Fruit fly (Drosophila melanogaster) whole organism, adult: ENCODE data around the gene Atat.

Experiments used
- CG5204 ChIP-seq: fragments of 200-800 bp; sonication (Bioruptor generic); optimal IDR thresholded peaks from 2 replicates; lab custom pipeline; 2016; ENCODE audit warnings: missing biosample characterization, missing genetic modification characterization
- bab1 ChIP-seq: fragments of 200-800 bp; sonication (Bioruptor generic); optimal IDR thresholded peaks from 3 replicates; lab custom pipeline; 2019; ENCODE audit warnings: missing biosample characterization, mild to moderate bottlenecking, missing genetic modification characterization, moderate library complexity
- kay ChIP-seq: fragments of 200-800 bp; sonication (Bioruptor generic); peaks from one replicate; lab custom pipeline; 2016; ENCODE audit warnings: missing biosample characterization, missing genetic modification characterization, borderline replicate concordance
- tj ChIP-seq: fragments of 200-800 bp; sonication (Bioruptor generic); optimal IDR thresholded peaks from 3 replicates; lab custom pipeline; 2017; ENCODE audit warnings: missing biosample characterization, mild to moderate bottlenecking, missing genetic modification characterization, moderate library complexity

The Atat gene

dm6 chr3L:9364131-9364530 is 62.4 kb downstream of the Atat start, which contains the start of gene mRRF1:
mRRF1 (plus strand) TSS chr3L:9364350.
- TF ChIP-seq CG5204 (GFP tag; lab: Kevin White, UChicago) (no peak), tj (peak; percentile 38), kay (GFP tag; lab: Kevin White, UChicago) (peak; percentile 27), bab1 (GFP tag; lab: Kevin White, UChicago) (peak; percentile 7)
